Fruit fly (Drosophila melanogaster) whole organism, prepupa: Measurements from ENCODE around the gene CG8372.

Source experiments
- Blimp-1 ChIP-seq: fragments of 200-800 bp; sonication (Bioruptor generic); optimal IDR thresholded peaks from 3 replicates; lab custom pipeline; 2017; ENCODE audit warnings: missing biosample characterization, missing genetic modification characterization, mild to moderate bottlenecking, moderate library complexity, missing genetic modification reagents
- CG10669 ChIP-seq: fragments of 200-800 bp; sonication (Bioruptor generic); optimal IDR thresholded peaks from 3 replicates; lab custom pipeline; 2018; ENCODE audit warnings: missing biosample characterization, mild to moderate bottlenecking, missing genetic modification characterization, moderate library complexity
- CG1621 ChIP-seq: fragments of 200-800 bp; sonication (Bioruptor generic); optimal IDR thresholded peaks from 3 replicates; lab custom pipeline; 2018; ENCODE audit warnings: missing biosample characterization, mild to moderate bottlenecking, missing genetic modification characterization
- CG8319 ChIP-seq: fragments of 200-800 bp; sonication (Bioruptor generic); optimal IDR thresholded peaks from 3 replicates; lab custom pipeline; 2016; ENCODE audit warnings: missing biosample characterization, missing genetic modification characterization
- Eip78C ChIP-seq: fragments of 200-800 bp; sonication (Bioruptor generic); peaks from one replicate; lab custom pipeline; 2016; ENCODE audit warnings: missing biosample characterization, missing genetic modification characterization
- OdsH ChIP-seq: fragments of 200-800 bp; sonication (Bioruptor generic); optimal IDR thresholded peaks from 3 replicates; lab custom pipeline; 2016; ENCODE audit warnings: missing biosample characterization, missing genetic modification characterization
- Sox14 ChIP-seq: fragments of 200-800 bp; sonication (Bioruptor generic); optimal IDR thresholded peaks from 3 replicates; lab custom pipeline; 2016; ENCODE audit warnings: missing biosample characterization, missing genetic modification characterization
- net ChIP-seq: fragments of 200-800 bp; sonication (Bioruptor generic); optimal IDR thresholded peaks from 3 replicates; lab custom pipeline; 2016; ENCODE audit warnings: missing biosample characterization, missing genetic modification characterization
- pdm3 ChIP-seq: fragments of 200-800 bp; sonication (Bioruptor generic); optimal IDR thresholded peaks from 3 replicates; lab custom pipeline; 2016; ENCODE audit warnings: missing biosample characterization, missing genetic modification characterization

DNA sequence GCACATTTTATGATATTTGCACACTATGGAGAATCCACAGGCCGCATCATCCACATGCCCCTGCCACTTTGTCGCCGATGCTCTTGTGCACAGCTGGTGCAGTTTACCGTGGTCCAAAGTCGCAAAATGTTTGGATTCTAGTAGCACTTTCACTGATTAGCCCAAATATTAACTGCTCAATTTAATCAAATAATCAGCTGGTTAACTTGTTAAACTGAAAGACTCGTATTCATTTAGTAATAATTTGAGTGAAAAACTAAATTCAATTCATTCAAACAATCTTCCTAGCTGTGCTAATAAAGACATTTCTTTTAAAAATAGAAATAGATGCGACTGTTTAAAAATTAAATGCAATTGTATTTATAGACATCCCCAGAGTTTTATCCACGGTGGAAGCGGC is 44.6 kb downstream of the CG8372 start:
- TF ChIP-seq CG8319, result no peak
- TF ChIP-seq CG1621 (tag; lab: Kevin White, UChicago), result no peak
- TF ChIP-seq OdsH, result no peak
- no peak for TF ChIP-seq Sox14 (GFP tag; lab: Kevin White, UChicago)
- TF ChIP-seq pdm3 (GFP tag; lab: Kevin White, UChicago), result peak; percentile 16
- TF ChIP-seq CG10669 (GFP tag; lab: Kevin White, UChicago), result no peak
- TF ChIP-seq Eip78C (GFP tag; lab: Kevin White, UChicago), result peak; percentile 56
- TF ChIP-seq Blimp-1, result no peak
- TF ChIP-seq net, result peak; percentile 40
